Worm (Caenorhabditis elegans) whole organism, midembryonic: ENCODE results near the gene F09E10.1.

ENCODE experiments used
- flt-1 ChIP-seq: fragments of 200-800 bp; sonication (Bioruptor generic); IDR thresholded peaks from 2 replicates; pipeline ENCODE4 v1.3.6; 2022; ENCODE audit warnings: missing genetic modification characterization, missing compliant biosample characterization
- klf-2 ChIP-seq: fragments of 200-800 bp; sonication (Bioruptor generic); conservative IDR thresholded peaks from 2 replicates; pipeline ENCODE4 v1.3.6; 2022; ENCODE audit warnings: missing genetic modification reagents, missing genetic modification characterization, missing compliant biosample characterization
- med-1 ChIP-seq: sonication (generic microtip); optimal IDR thresholded peaks from 2 replicates; lab custom pipeline; 2017; ENCODE audit warnings: missing genetic modification characterization, mild to moderate bottlenecking, missing compliant biosample characterization, antibody characterized with exemption, missing genetic modification reagents; ENCODE audit not compliant: insufficient read depth
- ref-1 ChIP-seq: fragments of 200-800 bp; sonication (Bioruptor generic); conservative IDR thresholded peaks from 2 replicates; pipeline ENCODE4 v1.3.6; 2022; ENCODE audit warnings: missing genetic modification reagents, missing genetic modification characterization, missing compliant biosample characterization
- tab-1 ChIP-seq: fragments of 200-800 bp; sonication (Bioruptor generic); IDR thresholded peaks from 2 replicates; pipeline ENCODE4 v1.3.6; 2022; ENCODE audit warnings: missing genetic modification characterization, missing compliant biosample characterization
- ztf-23 ChIP-seq: fragments of 200-800 bp; sonication (Bioruptor generic); IDR thresholded peaks from 2 replicates; pipeline ENCODE4 v1.3.6; 2022; ENCODE audit warnings: missing genetic modification reagents, missing genetic modification characterization, missing compliant biosample characterization

DNA sequence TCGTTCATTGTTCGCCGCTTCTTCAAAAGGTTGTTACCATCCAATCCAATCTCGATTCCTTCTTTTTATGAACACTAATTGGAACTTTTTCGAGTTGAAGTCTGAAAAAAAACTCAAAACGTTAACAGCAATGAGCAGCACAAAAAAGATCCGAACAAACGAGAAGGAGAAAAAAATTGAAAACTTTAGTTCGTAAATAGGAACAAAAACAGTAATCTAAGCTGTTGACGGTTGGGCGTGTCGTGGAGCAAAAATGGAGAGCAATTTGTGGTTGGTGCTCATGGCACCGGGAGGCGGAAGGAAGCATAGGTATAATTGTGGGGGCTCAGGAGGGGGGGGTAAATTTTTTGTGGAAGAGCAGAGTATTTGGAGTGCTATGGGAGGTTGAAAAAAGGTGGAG lies 18.8 kb downstream of the F09E10.1 start, which contains the start of gene toca-1:
- no peak for TF ChIP-seq med-1 (GFP tag; lab: Kevin White, UChicago)
- no peak for TF ChIP-seq tab-1 (GFP tag; lab: Robert Waterston, UW)
- TF ChIP-seq ztf-23 (GFP tag; lab: Robert Waterston, UW): no peak
- TF ChIP-seq flt-1 (GFP tag; lab: Robert Waterston, UW): no peak
- TF ChIP-seq klf-2 (GFP tag; lab: Robert Waterston, UW): no peak
- no peak for TF ChIP-seq ref-1
